Worm (Caenorhabditis elegans) whole organism, young adult: Measurements from ENCODE around the gene hsp-12.3.

Experiments
- B0261.1 ChIP-seq: sonication (generic microtip); optimal IDR thresholded peaks from 2 replicates; lab custom pipeline; 2016; ENCODE audit warnings: mild to moderate bottlenecking, missing genetic modification characterization, moderate library complexity, missing compliant biosample characterization
- F57C9.4 ChIP-seq: sonication (generic microtip); optimal IDR thresholded peaks from 2 replicates; lab custom pipeline; 2017; ENCODE audit warnings: mild to moderate bottlenecking, missing genetic modification characterization, missing compliant biosample characterization
- Y53F4B.3 ChIP-seq: fragments of 200-800 bp; sonication (Bioruptor generic); IDR thresholded peaks from 2 replicates; pipeline ENCODE4 v1.3.6; 2022; ENCODE audit warnings: missing genetic modification reagents, missing genetic modification characterization, missing compliant biosample characterization
- Y56A3A.18 ChIP-seq: fragments of 200-800 bp; sonication (Bioruptor generic); IDR thresholded peaks from 2 replicates; pipeline ENCODE4 v1.3.6; 2022; ENCODE audit warnings: missing genetic modification reagents, missing genetic modification characterization, missing compliant biosample characterization
- Y67H2A.10 ChIP-seq: fragments of 200-800 bp; sonication (Bioruptor generic); conservative IDR thresholded peaks from 2 replicates; pipeline ENCODE4 v1.3.6; 2022; ENCODE audit warnings: missing genetic modification reagents, missing genetic modification characterization, missing compliant biosample characterization
- Y79H2A.3 ChIP-seq: fragments of 200-800 bp; sonication (Bioruptor generic); conservative IDR thresholded peaks from 2 replicates; pipeline ENCODE4 v1.3.6; 2022; ENCODE audit warnings: missing genetic modification reagents, missing genetic modification characterization, missing compliant biosample characterization
- ZK185.1 ChIP-seq: sonication (generic microtip); optimal IDR thresholded peaks from 2 replicates; lab custom pipeline; 2016; ENCODE audit warnings: mild to moderate bottlenecking, missing genetic modification characterization, missing compliant biosample characterization; ENCODE audit not compliant: poor library complexity, severe bottlenecking
- aptf-3 ChIP-seq: fragments of 200-800 bp; sonication (Bioruptor generic); IDR thresholded peaks from 2 replicates; pipeline ENCODE4 v1.3.6; 2022; ENCODE audit warnings: missing genetic modification characterization, missing compliant biosample characterization
- atf-7 ChIP-seq: sonication (generic microtip); optimal IDR thresholded peaks from 2 replicates; lab custom pipeline; 2017; ENCODE audit warnings: mild to moderate bottlenecking, missing genetic modification characterization, missing compliant biosample characterization
- attf-5 ChIP-seq: fragments of 200-800 bp; sonication (Bioruptor generic); optimal IDR thresholded peaks from 2 replicates; lab custom pipeline; 2018; ENCODE audit warnings: mild to moderate bottlenecking, missing genetic modification characterization, missing compliant biosample characterization
- attf-6 ChIP-seq: fragments of 200-800 bp; sonication (Bioruptor generic); IDR thresholded peaks from 2 replicates; pipeline ENCODE4 v1.3.6; 2022; ENCODE audit warnings: missing genetic modification reagents, missing genetic modification characterization, missing compliant biosample characterization
- ceh-27 ChIP-seq: fragments of 200-800 bp; sonication (Bioruptor generic); optimal IDR thresholded peaks from 2 replicates; lab custom pipeline; 2018; ENCODE audit warnings: mild to moderate bottlenecking, missing genetic modification characterization, moderate library complexity, missing compliant biosample characterization
- ceh-79 ChIP-seq: sonication (generic microtip); optimal IDR thresholded peaks from 2 replicates; lab custom pipeline; 2017; ENCODE audit warnings: mild to moderate bottlenecking, missing genetic modification characterization, missing compliant biosample characterization
- ceh-91 ChIP-seq: fragments of 200-800 bp; sonication (Bioruptor generic); IDR thresholded peaks from 2 replicates; pipeline ENCODE4 v1.3.6; 2022; ENCODE audit warnings: missing genetic modification reagents, missing genetic modification characterization, missing compliant biosample characterization
- die-1 ChIP-seq: sonication (generic microtip); optimal IDR thresholded peaks from 2 replicates; lab custom pipeline; 2016; ENCODE audit warnings: missing genotype, mild to moderate bottlenecking, missing genetic modification characterization, missing compliant biosample characterization
- dpl-1 ChIP-seq: fragments of 150-350 bp; optimal IDR thresholded peaks from 2 replicates; lab custom pipeline; 2014; ENCODE audit warnings: missing biosample characterization, missing genetic modification reagents, missing genetic modification characterization
- efl-1 ChIP-seq: fragments of 150-350 bp; optimal IDR thresholded peaks from 2 replicates; lab custom pipeline; 2014; ENCODE audit warnings: missing biosample characterization, missing genetic modification reagents, missing genetic modification characterization
- egl-18 ChIP-seq: fragments of 200-800 bp; sonication (Bioruptor generic); IDR thresholded peaks from 2 replicates; pipeline ENCODE4 v1.3.6; 2022; ENCODE audit warnings: missing genetic modification reagents, missing genetic modification characterization, missing compliant biosample characterization
- egrh-3 ChIP-seq: fragments of 200-800 bp; sonication (Bioruptor generic); IDR thresholded peaks from 2 replicates; pipeline ENCODE4 v1.3.6; 2022; ENCODE audit warnings: missing genetic modification reagents, missing genetic modification characterization, missing compliant biosample characterization
- ets-4 ChIP-seq: fragments of 200-800 bp; sonication (Bioruptor generic); optimal IDR thresholded peaks from 2 replicates; lab custom pipeline; 2018; ENCODE audit warnings: mild to moderate bottlenecking, missing genetic modification characterization, missing compliant biosample characterization
- him-1 ChIP-seq: sonication (generic microtip); optimal IDR thresholded peaks from 2 replicates; lab custom pipeline; 2016; ENCODE audit warnings: missing genotype, missing genetic modification reagents, missing genetic modification characterization, missing compliant biosample characterization
- hmg-1.2 ChIP-seq: fragments of 200-800 bp; sonication (Bioruptor generic); IDR thresholded peaks from 2 replicates; pipeline ENCODE4 v1.3.6; 2022; ENCODE audit warnings: missing genetic modification reagents, missing genetic modification characterization, missing compliant biosample characterization
- hmg-20 ChIP-seq: fragments of 200-800 bp; sonication (Bioruptor generic); IDR thresholded peaks from 2 replicates; pipeline ENCODE4 v1.3.6; 2022; ENCODE audit warnings: missing genetic modification reagents, missing genetic modification characterization, missing compliant biosample characterization
- hrde-1 ChIP-seq: sonication (generic microtip); optimal IDR thresholded peaks from 2 replicates; lab custom pipeline; 2016; ENCODE audit warnings: missing genetic modification characterization, mild to moderate bottlenecking, missing compliant biosample characterization, moderate library complexity, missing genotype, missing genetic modification reagents, borderline replicate concordance
- hsf-1 ChIP-seq: fragments of 200-800 bp; sonication (Bioruptor generic); IDR thresholded peaks from 2 replicates; pipeline ENCODE4 v1.3.6; 2022; ENCODE audit warnings: missing genetic modification reagents, missing genetic modification characterization, missing compliant biosample characterization
- lag-1 ChIP-seq: fragments of 200-800 bp; sonication (Bioruptor generic); IDR thresholded peaks from 2 replicates; pipeline ENCODE4 v1.3.6; 2022; ENCODE audit warnings: missing genetic modification reagents, missing genetic modification characterization, missing compliant biosample characterization
- let-607 ChIP-seq, 2 experiments: fragments of 200-800 bp in 1 of 2; sonication (Bioruptor generic) in 1 of 2; sonication (generic microtip) in 1 of 2; optimal IDR thresholded peaks; 2 replicates each; lab custom pipeline; 2016 to 2018; ENCODE audit warnings: mild to moderate bottlenecking in 2 of 2, missing compliant biosample characterization in 2 of 2, missing genetic modification characterization in 2 of 2, moderate library complexity in 2 of 2, missing genotype in 1 of 2
- lin-35 ChIP-seq, 3 experiments: fragments of 150-350 bp in 2 of 3; sonication (generic microtip) in 1 of 3; optimal IDR thresholded peaks; 2 replicates each; lab custom pipeline; 2014 to 2018; ENCODE audit warnings: missing biosample characterization in 3 of 3, missing genetic modification characterization in 3 of 3, missing genetic modification reagents in 3 of 3
- lin-40 ChIP-seq: sonication (generic microtip); optimal IDR thresholded peaks from 2 replicates; lab custom pipeline; 2016; ENCODE audit warnings: missing genetic modification characterization, mild to moderate bottlenecking, missing compliant biosample characterization, missing genotype, missing genetic modification reagents
- lin-54 ChIP-seq: fragments of 200-800 bp; sonication (Bioruptor generic); optimal IDR thresholded peaks from 2 replicates; lab custom pipeline; 2018; ENCODE audit warnings: mild to moderate bottlenecking, missing genetic modification characterization, missing compliant biosample characterization
- lsy-27 ChIP-seq: sonication (generic microtip); optimal IDR thresholded peaks from 2 replicates; lab custom pipeline; 2017; ENCODE audit warnings: missing genetic modification characterization, mild to moderate bottlenecking, missing compliant biosample characterization, antibody characterized with exemption, missing genotype, borderline replicate concordance; ENCODE audit not compliant: insufficient read depth
- madf-10 ChIP-seq: sonication (generic microtip); optimal IDR thresholded peaks from 2 replicates; lab custom pipeline; 2016; ENCODE audit warnings: mild to moderate bottlenecking, missing genetic modification characterization, missing compliant biosample characterization
- mxl-1 ChIP-seq: sonication (generic microtip); optimal IDR thresholded peaks from 2 replicates; lab custom pipeline; 2016; ENCODE audit warnings: missing genetic modification characterization, missing compliant biosample characterization
- nfya-2 ChIP-seq: fragments of 200-800 bp; sonication (Bioruptor generic); IDR thresholded peaks from 2 replicates; pipeline ENCODE4 v1.3.6; 2022; ENCODE audit warnings: missing genetic modification reagents, missing genetic modification characterization, missing compliant biosample characterization
- nhr-120 ChIP-seq: fragments of 200-800 bp; sonication (Bioruptor generic); IDR thresholded peaks from 2 replicates; pipeline ENCODE4 v1.3.6; 2022; ENCODE audit warnings: missing genetic modification characterization, missing compliant biosample characterization
- nhr-27 ChIP-seq: fragments of 200-800 bp; sonication (Bioruptor generic); optimal IDR thresholded peaks from 2 replicates; lab custom pipeline; 2018; ENCODE audit warnings: mild to moderate bottlenecking, missing genetic modification characterization, moderate library complexity, missing compliant biosample characterization
- nhr-80 ChIP-seq: sonication (generic microtip); optimal IDR thresholded peaks from 2 replicates; lab custom pipeline; 2016; ENCODE audit warnings: missing genetic modification characterization, missing compliant biosample characterization
- repo-1 ChIP-seq: sonication (generic microtip); optimal IDR thresholded peaks from 2 replicates; lab custom pipeline; 2017; ENCODE audit warnings: mild to moderate bottlenecking, missing genetic modification characterization, missing compliant biosample characterization
- snpc-1.1 ChIP-seq: sonication (generic microtip); optimal IDR thresholded peaks from 2 replicates; lab custom pipeline; 2017; ENCODE audit warnings: missing genetic modification characterization, mild to moderate bottlenecking, missing compliant biosample characterization, antibody characterized with exemption, moderate library complexity, missing genotype, missing genetic modification reagents; ENCODE audit not compliant: insufficient read depth
- somi-1 ChIP-seq: fragments of 200-800 bp; sonication (Bioruptor generic); optimal IDR thresholded peaks from 2 replicates; lab custom pipeline; 2018; ENCODE audit warnings: mild to moderate bottlenecking, missing genetic modification characterization, missing compliant biosample characterization
- sptf-2 ChIP-seq: fragments of 200-800 bp; sonication (Bioruptor generic); optimal IDR thresholded peaks from 2 replicates; lab custom pipeline; 2018; ENCODE audit warnings: mild to moderate bottlenecking, missing genetic modification characterization, missing compliant biosample characterization
- tbp1 ChIP-seq: fragments of 200-800 bp; sonication (Bioruptor generic); optimal IDR thresholded peaks from 2 replicates; lab custom pipeline; 2018; ENCODE audit warnings: mild to moderate bottlenecking, missing genetic modification characterization, missing compliant biosample characterization
- tbx-9 ChIP-seq: sonication (generic microtip); optimal IDR thresholded peaks from 2 replicates; lab custom pipeline; 2016; ENCODE audit warnings: borderline replicate concordance, missing genetic modification characterization, inconsistent platforms, missing compliant biosample characterization
- unc-130 ChIP-seq: sonication (generic microtip); optimal IDR thresholded peaks from 2 replicates; lab custom pipeline; 2016; ENCODE audit warnings: missing genetic modification reagents, missing genetic modification characterization, missing compliant biosample characterization
- zim-3 ChIP-seq: sonication (generic microtip); optimal IDR thresholded peaks from 2 replicates; lab custom pipeline; 2017; ENCODE audit warnings: mild to moderate bottlenecking, missing genetic modification characterization, moderate library complexity, missing compliant biosample characterization
- ztf-18 ChIP-seq: sonication (generic microtip); optimal IDR thresholded peaks from 2 replicates; lab custom pipeline; 2016; ENCODE audit warnings: missing genotype, mild to moderate bottlenecking, missing genetic modification characterization, missing compliant biosample characterization
- ztf-26 ChIP-seq: sonication (generic microtip); optimal IDR thresholded peaks from 2 replicates; lab custom pipeline; 2017; ENCODE audit warnings: missing genetic modification characterization, missing compliant biosample characterization
- ztf-28 ChIP-seq: fragments of 200-800 bp; sonication (Bioruptor generic); IDR thresholded peaks from 2 replicates; pipeline ENCODE4 v1.3.6; 2022; ENCODE audit warnings: missing genetic modification reagents, missing genetic modification characterization, missing compliant biosample characterization

Gene hsp-12.3

DNA sequence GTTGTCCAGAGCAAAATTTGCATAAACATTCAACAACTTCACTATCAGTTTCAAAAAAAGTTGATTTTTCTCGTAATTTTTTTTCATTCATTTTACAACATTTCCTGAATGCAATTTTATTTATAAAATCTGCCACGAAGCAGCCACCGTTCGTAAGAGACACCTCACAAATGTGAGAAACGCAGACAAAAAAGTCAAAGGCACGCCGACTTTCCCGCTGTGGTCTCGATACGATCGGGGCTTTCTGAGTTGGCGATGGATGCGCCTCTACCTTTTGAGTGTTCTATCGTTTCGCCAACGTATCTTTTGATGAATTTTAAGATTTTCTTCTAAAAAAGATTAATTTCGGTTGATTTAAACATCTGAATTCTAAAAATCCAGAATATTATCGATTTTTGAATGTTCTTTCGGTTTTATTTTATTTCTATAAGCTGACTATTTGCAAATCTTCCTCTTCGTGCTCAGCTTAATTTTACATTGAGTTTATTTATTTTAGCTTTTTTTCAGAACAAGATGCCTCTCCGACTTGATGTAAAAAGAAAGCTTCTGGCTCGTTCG is 14.0 kb upstream of the hsp-12.3 start, which contains the start of gene copb-2:
TSS of gene copb-2 (plus strand) at position 508 of the 558 bp plus-strand sequence.
- no peak for TF ChIP-seq lsy-27
- no peak for TF ChIP-seq zim-3 (tag; lab: Kevin White, UChicago)
- TF ChIP-seq unc-130 (GFP tag; lab: Kevin White, UChicago) = no peak
- no peak for TF ChIP-seq ztf-28 (GFP tag; lab: Robert Waterston, UW)
- no peak for TF ChIP-seq nfya-2
- TF ChIP-seq efl-1 (GFP tag; lab: Kevin White, UChicago) = no peak
- TF ChIP-seq dpl-1 (GFP tag; lab: Kevin White, UChicago) = peak; percentile 10
- TF ChIP-seq ceh-27 (GFP tag; lab: Kevin White, UChicago) = no peak
- TF ChIP-seq lag-1 (GFP tag; lab: Robert Waterston, UW) = no peak
- TF ChIP-seq Y53F4B.3 (GFP tag; lab: Robert Waterston, UW) = no peak
- no peak for TF ChIP-seq ztf-26 (tag; lab: Kevin White, UChicago)
- no peak for TF ChIP-seq aptf-3
- no peak for TF ChIP-seq hsf-1
- no peak for TF ChIP-seq tbx-9 (tag; lab: Kevin White, UChicago)
- no peak for TF ChIP-seq madf-10
- peak; percentile 52 for TF ChIP-seq tbp1
- TF ChIP-seq lin-40 = no peak
- TF ChIP-seq hmg-1.2 (GFP tag; lab: Robert Waterston, UW) = peak; percentile 89
- no peak for TF ChIP-seq him-1 (tag; lab: Kevin White, UChicago)
- TF ChIP-seq snpc-1.1 (tag; lab: Kevin White, UChicago) = peak; percentile 79
- TF ChIP-seq ets-4 (GFP tag; lab: Kevin White, UChicago) = no peak
- no peak for TF ChIP-seq repo-1 (tag; lab: Kevin White, UChicago)
- TF ChIP-seq F57C9.4 (tag; lab: Kevin White, UChicago) = no peak
- TF ChIP-seq atf-7 (tag; lab: Kevin White, UChicago) = no peak
- no peak for TF ChIP-seq ztf-18 (tag; lab: Kevin White, UChicago)
- TF ChIP-seq lin-54 (GFP tag; lab: Kevin White, UChicago) = no peak
- TF ChIP-seq egrh-3 = no peak
- no peak for TF ChIP-seq Y67H2A.10 (GFP tag; lab: Robert Waterston, UW)
- no peak for TF ChIP-seq somi-1
- TF ChIP-seq attf-5 (GFP tag; lab: Kevin White, UChicago) = peak; percentile 63
- no peak for TF ChIP-seq hrde-1
- TF ChIP-seq hmg-20 (GFP tag; lab: Robert Waterston, UW) = 0 out of 2 replicates have a peak, but pooled peaks have one; percentile 21
- TF ChIP-seq egl-18 (GFP tag; lab: Robert Waterston, UW) = no peak
- no peak for TF ChIP-seq B0261.1 (tag; lab: Kevin White, UChicago)
- TF ChIP-seq ceh-91 (GFP tag; lab: Robert Waterston, UW) = no peak
- TF ChIP-seq ceh-79 (tag; lab: Kevin White, UChicago) = no peak
- no peak for TF ChIP-seq nhr-27 (tag; lab: Kevin White, UChicago)
- peak in 1 of 3 experiments; percentile 52 for TF ChIP-seq lin-35 (GFP tag; optimal IDR thresholded peaks at IDR 0.05; lab: Kevin White, UChicago)
- TF ChIP-seq let-607 (tag; optimal IDR thresholded peaks at IDR 0.05; lab: Kevin White, UChicago) = peak; percentile 90 to 94
- TF ChIP-seq die-1 = no peak
- TF ChIP-seq Y56A3A.18 (GFP tag; lab: Robert Waterston, UW) = no peak
- TF ChIP-seq ZK185.1 (tag; lab: Kevin White, UChicago) = peak; percentile 38
- TF ChIP-seq attf-6 (GFP tag; lab: Robert Waterston, UW) = no peak
- TF ChIP-seq nhr-120 (GFP tag; lab: Robert Waterston, UW) = no peak
- no peak for TF ChIP-seq sptf-2
- TF ChIP-seq nhr-80 (tag; lab: Kevin White, UChicago) = peak; percentile 16
- no peak for TF ChIP-seq Y79H2A.3
- TF ChIP-seq mxl-1 (tag; lab: Kevin White, UChicago) = no peak
